Fruit fly (Drosophila melanogaster) whole organism, embryonic: ENCODE results near the gene Cyp1.

ENCODE experiments used
- BEAF-32 ChIP-seq: fragments of 200-800 bp; sonication (Bioruptor generic); optimal IDR thresholded peaks from 3 replicates; lab custom pipeline; 2017; ENCODE audit warnings: missing biosample characterization, missing genetic modification characterization, mild to moderate bottlenecking, moderate library complexity, missing genetic modification reagents
- CG10321 ChIP-seq: fragments of 200-800 bp; sonication (Bioruptor generic); IDR thresholded peaks from 2 replicates; pipeline ENCODE4 v1.3.6; 2022; ENCODE audit warnings: missing biosample characterization, missing genetic modification characterization
- CG12104 ChIP-seq: fragments of 200-800 bp; sonication (Bioruptor generic); optimal IDR thresholded peaks from 3 replicates; lab custom pipeline; 2016; ENCODE audit warnings: missing biosample characterization, missing genetic modification characterization
- CG12769 ChIP-seq: fragments of 200-800 bp; sonication (Bioruptor generic); optimal IDR thresholded peaks from 2 replicates; lab custom pipeline; 2019; ENCODE audit warnings: missing biosample characterization, mild to moderate bottlenecking, missing genetic modification characterization, moderate library complexity
- CG14441 ChIP-seq: fragments of 200-800 bp; sonication (Bioruptor generic); IDR thresholded peaks from 2 replicates; pipeline ENCODE4 v1.3.6; 2022; ENCODE audit warnings: missing biosample characterization, missing genetic modification characterization
- CG14710 ChIP-seq: fragments of 200-800 bp; sonication (Bioruptor generic); optimal IDR thresholded peaks from 3 replicates; lab custom pipeline; 2019; ENCODE audit warnings: missing biosample characterization, mild to moderate bottlenecking, missing genetic modification characterization, moderate library complexity
- CG14860 ChIP-seq: fragments of 200-800 bp; sonication (Bioruptor generic); IDR thresholded peaks from 3 replicates; pipeline ENCODE4 v1.3.6; 2022; ENCODE audit warnings: missing biosample characterization, missing genetic modification characterization; ENCODE audit not compliant: partially characterized antibody
- CG15073 ChIP-seq: fragments of 200-800 bp; sonication (Bioruptor generic); optimal IDR thresholded peaks from 2 replicates; lab custom pipeline; 2016; ENCODE audit warnings: missing biosample characterization, missing genetic modification characterization
- CG16815 ChIP-seq: fragments of 200-800 bp; sonication (Bioruptor generic); optimal IDR thresholded peaks from 3 replicates; lab custom pipeline; 2017; ENCODE audit warnings: missing biosample characterization, mild to moderate bottlenecking, missing genetic modification characterization
- CG17568 ChIP-seq: fragments of 200-800 bp; sonication (Bioruptor generic); optimal IDR thresholded peaks from 2 replicates; lab custom pipeline; 2018; ENCODE audit warnings: missing biosample characterization, mild to moderate bottlenecking, missing genetic modification characterization, moderate library complexity
- CG18011 ChIP-seq: fragments of 200-800 bp; sonication (Bioruptor generic); optimal IDR thresholded peaks from 2 replicates; lab custom pipeline; 2017; ENCODE audit warnings: missing biosample characterization, missing genetic modification characterization, mild to moderate bottlenecking, moderate library complexity, missing genotype
- CG2202 ChIP-seq: fragments of 200-800 bp; sonication (Bioruptor generic); optimal IDR thresholded peaks from 2 replicates; lab custom pipeline; 2018; ENCODE audit warnings: missing biosample characterization, mild to moderate bottlenecking, missing genetic modification characterization
- CG31365 ChIP-seq: fragments of 200-800 bp; sonication (Bioruptor generic); optimal IDR thresholded peaks from 2 replicates; lab custom pipeline; 2018; ENCODE audit warnings: missing biosample characterization, mild to moderate bottlenecking, missing genetic modification characterization
- CG33213 ChIP-seq: fragments of 200-800 bp; sonication (Bioruptor generic); optimal IDR thresholded peaks from 3 replicates; lab custom pipeline; 2016; ENCODE audit warnings: missing biosample characterization, missing genetic modification characterization
- CG4360 ChIP-seq: fragments of 200-800 bp; sonication (Bioruptor generic); IDR thresholded peaks from 2 replicates; pipeline ENCODE4 v1.3.6; 2022; ENCODE audit warnings: missing biosample characterization, missing genetic modification characterization
- CG4404 ChIP-seq: fragments of 200-800 bp; sonication (Bioruptor generic); IDR thresholded peaks from 2 replicates; pipeline ENCODE4 v1.3.6; 2022; ENCODE audit warnings: missing biosample characterization, missing genetic modification characterization
- CG4424 ChIP-seq: fragments of 200-800 bp; sonication (Bioruptor generic); optimal IDR thresholded peaks from 3 replicates; lab custom pipeline; 2016; ENCODE audit warnings: missing biosample characterization, missing genetic modification characterization
- CG8388 ChIP-seq: fragments of 200-800 bp; sonication (Bioruptor generic); optimal IDR thresholded peaks from 2 replicates; lab custom pipeline; 2019; ENCODE audit warnings: missing biosample characterization, mild to moderate bottlenecking, missing genetic modification characterization, moderate library complexity
- CG8765 ChIP-seq: fragments of 200-800 bp; sonication (Bioruptor generic); IDR thresholded peaks from 2 replicates; pipeline ENCODE4 v1.3.6; 2022; ENCODE audit warnings: missing biosample characterization, missing genetic modification characterization
- Camta ChIP-seq: fragments of 200-800 bp; sonication (Bioruptor generic); optimal IDR thresholded peaks from 2 replicates; lab custom pipeline; 2016; ENCODE audit warnings: missing biosample characterization, missing genetic modification characterization
- CoRest ChIP-seq: fragments of 200-800 bp; sonication (Bioruptor generic); optimal IDR thresholded peaks from 3 replicates; lab custom pipeline; 2018; ENCODE audit warnings: missing biosample characterization, mild to moderate bottlenecking, missing genetic modification characterization, moderate library complexity
- Dll ChIP-seq: fragments of 200-800 bp; sonication (Bioruptor generic); IDR thresholded peaks from 4 replicates; pipeline ENCODE4 v1.3.6; 2022; ENCODE audit warnings: missing biosample characterization, missing genetic modification characterization; ENCODE audit not compliant: partially characterized antibody
- ERR ChIP-seq: fragments of 200-800 bp; sonication (Bioruptor generic); optimal IDR thresholded peaks from 2 replicates; lab custom pipeline; 2016; ENCODE audit warnings: missing biosample characterization, missing genetic modification characterization
- Eip74EF ChIP-seq, 2 experiments: fragments of 200-800 bp in 1 of 2; fragments of >200 bp in 1 of 2; sonication (Bioruptor generic) in 1 of 2; optimal IDR thresholded peaks; 2 replicates each; lab custom pipeline; 2017 to 2019; ENCODE audit warnings: missing biosample characterization in 2 of 2, missing genetic modification characterization in 2 of 2, mild to moderate bottlenecking in 1 of 2, moderate library complexity in 1 of 2
- Ets65A ChIP-seq: fragments of 200-800 bp; sonication (Bioruptor generic); peaks from one replicate; lab custom pipeline; 2016; ENCODE audit warnings: missing biosample characterization, missing genetic modification characterization
- Fer2 ChIP-seq: fragments of 200-800 bp; sonication (Bioruptor generic); optimal IDR thresholded peaks from 2 replicates; lab custom pipeline; 2018; ENCODE audit warnings: missing biosample characterization, mild to moderate bottlenecking, missing genetic modification characterization, moderate library complexity
- HLH54F ChIP-seq: fragments of 200-800 bp; sonication (Bioruptor generic); optimal IDR thresholded peaks from 3 replicates; lab custom pipeline; 2016; ENCODE audit warnings: missing biosample characterization, missing genetic modification characterization
- Hmr ChIP-seq: fragments of 200-800 bp; sonication (Bioruptor generic); optimal IDR thresholded peaks from 3 replicates; lab custom pipeline; 2017; ENCODE audit warnings: mild to moderate bottlenecking, missing biosample characterization, missing genetic modification reagents, missing genetic modification characterization
- Meics ChIP-seq: fragments of 200-800 bp; sonication (Bioruptor generic); optimal IDR thresholded peaks from 2 replicates; lab custom pipeline; 2017; ENCODE audit warnings: missing biosample characterization, mild to moderate bottlenecking, missing genetic modification characterization
- Rfx ChIP-seq: fragments of 200-800 bp; sonication (Bioruptor generic); IDR thresholded peaks from 2 replicates; pipeline ENCODE4 v1.3.6; 2022; ENCODE audit warnings: missing biosample characterization, missing genetic modification characterization
- Rx ChIP-seq: fragments of 200-800 bp; sonication (Bioruptor generic); IDR thresholded peaks from 2 replicates; pipeline ENCODE4 v1.3.6; 2022; ENCODE audit warnings: missing biosample characterization, missing genetic modification characterization
- Sox102F ChIP-seq: fragments of 200-800 bp; sonication (Bioruptor generic); optimal IDR thresholded peaks from 2 replicates; lab custom pipeline; 2018; ENCODE audit warnings: missing biosample characterization, mild to moderate bottlenecking, missing genetic modification characterization, moderate library complexity
- Ssrp ChIP-seq: fragments of 200-800 bp; sonication (Bioruptor generic); optimal IDR thresholded peaks from 2 replicates; lab custom pipeline; 2018; ENCODE audit warnings: missing biosample characterization, mild to moderate bottlenecking, missing genetic modification characterization, moderate library complexity
- bab2 ChIP-seq: fragments of 200-800 bp; sonication (Bioruptor generic); optimal IDR thresholded peaks from 2 replicates; lab custom pipeline; 2016; ENCODE audit warnings: missing biosample characterization, missing genetic modification characterization
- bcd ChIP-seq: fragments of 200-800 bp; sonication (Bioruptor generic); optimal IDR thresholded peaks from 2 replicates; lab custom pipeline; 2017; ENCODE audit warnings: missing biosample characterization, mild to moderate bottlenecking, missing genetic modification characterization
- bsh ChIP-seq, 2 experiments: fragments of 200-800 bp; sonication (Bioruptor generic); optimal IDR thresholded peaks; 2 replicates each; lab custom pipeline; 2017 to 2018; ENCODE audit warnings: mild to moderate bottlenecking in 2 of 2, missing biosample characterization in 2 of 2, missing genetic modification characterization in 2 of 2, moderate library complexity in 1 of 2
- cato ChIP-seq: fragments of 200-800 bp; sonication (Bioruptor generic); optimal IDR thresholded peaks from 2 replicates; lab custom pipeline; 2016; ENCODE audit warnings: missing biosample characterization, missing genetic modification characterization, borderline replicate concordance
- caup ChIP-seq: fragments of 200-800 bp; sonication (Bioruptor generic); optimal IDR thresholded peaks from 3 replicates; lab custom pipeline; 2017; ENCODE audit warnings: missing biosample characterization, mild to moderate bottlenecking, missing genetic modification characterization, moderate library complexity; ENCODE audit not compliant: severe bottlenecking
- chm ChIP-seq: fragments of 200-800 bp; sonication (Bioruptor generic); IDR thresholded peaks from 2 replicates; pipeline ENCODE4 v1.3.6; 2022; ENCODE audit warnings: missing biosample characterization, missing genetic modification characterization
- corto ChIP-seq: fragments of 200-800 bp; sonication (Bioruptor generic); optimal IDR thresholded peaks from 2 replicates; lab custom pipeline; 2016; ENCODE audit warnings: missing biosample characterization, mild to moderate bottlenecking, missing genetic modification characterization, moderate library complexity
- da ChIP-seq: fragments of 200-800 bp; sonication (Bioruptor generic); optimal IDR thresholded peaks from 2 replicates; lab custom pipeline; 2016; ENCODE audit warnings: missing biosample characterization, missing genetic modification characterization
- gem ChIP-seq: fragments of 200-800 bp; sonication (Bioruptor generic); optimal IDR thresholded peaks from 2 replicates; lab custom pipeline; 2019; ENCODE audit warnings: missing biosample characterization, mild to moderate bottlenecking, missing genetic modification characterization, moderate library complexity
- gt ChIP-seq: fragments of 200-800 bp; sonication (Bioruptor generic); IDR thresholded peaks from 2 replicates; pipeline ENCODE4 v1.3.6; 2022; ENCODE audit warnings: missing biosample characterization, missing genetic modification characterization
- hb ChIP-seq: fragments of 200-800 bp; sonication (Bioruptor generic); IDR thresholded peaks from 3 replicates; pipeline ENCODE4 v1.3.6; 2022; ENCODE audit warnings: missing biosample characterization, missing genetic modification characterization; ENCODE audit not compliant: partially characterized antibody
- her ChIP-seq: fragments of 200-800 bp; sonication (Bioruptor generic); optimal IDR thresholded peaks from 2 replicates; lab custom pipeline; 2016; ENCODE audit warnings: missing biosample characterization, missing genetic modification characterization
- kay ChIP-seq: fragments of 200-800 bp; sonication (Bioruptor generic); optimal IDR thresholded peaks from 2 replicates; lab custom pipeline; 2016; ENCODE audit warnings: missing biosample characterization, missing genetic modification characterization
- klu ChIP-seq: fragments of 200-800 bp; sonication (Bioruptor generic); IDR thresholded peaks from 2 replicates; pipeline ENCODE4 v1.3.6; 2022; ENCODE audit warnings: missing biosample characterization, missing genetic modification characterization
- ttk ChIP-seq: fragments of 200-800 bp; sonication (Bioruptor generic); IDR thresholded peaks from 2 replicates; pipeline ENCODE4 v2.1.2; 2022; ENCODE audit warnings: missing biosample characterization, missing genetic modification characterization
- unc-4 ChIP-seq: fragments of 200-800 bp; sonication (Bioruptor generic); IDR thresholded peaks from 2 replicates; pipeline ENCODE4 v1.3.6; 2022; ENCODE audit warnings: missing biosample characterization, missing genetic modification characterization; ENCODE audit not compliant: partially characterized antibody
- vfl ChIP-seq: fragments of 200-800 bp; sonication (Bioruptor generic); optimal IDR thresholded peaks from 2 replicates; lab custom pipeline; 2016; ENCODE audit warnings: missing biosample characterization, missing genetic modification characterization

The Cyp1 gene

dm6 chrX:16270795-16271194 is 49.4 kb downstream of the Cyp1 start, which contains the start of gene Mfe2 (continued):
- peak; percentile 50; the same call in 3 of the 4 replicates for TF ChIP-seq Dll
- peak; percentile 65 for TF ChIP-seq caup (GFP tag; lab: Kevin White, UChicago)
- TF ChIP-seq Camta (GFP tag; lab: Kevin White, UChicago) = peak; percentile 53
- TF ChIP-seq ERR (GFP tag; lab: Kevin White, UChicago) = peak; percentile 57
- no peak for TF ChIP-seq corto
- no peak for TF ChIP-seq CG31365 (tag; lab: Kevin White, UChicago)
- TF ChIP-seq CG14441 = no peak
- peak; percentile 79 for TF ChIP-seq CG33213
- TF ChIP-seq Ets65A = peak; percentile 97
- peak; percentile 41 for TF ChIP-seq CoRest
- TF ChIP-seq unc-4 (GFP tag; lab: Robert Waterston, UW) = peak; percentile 47
- no peak for TF ChIP-seq CG18011 (GFP tag; lab: Kevin White, UChicago)
- peak; percentile 62 for TF ChIP-seq CG12769 (tag; lab: Kevin White, UChicago)
- 0 out of 2 replicates have a peak, but pooled peaks have one; percentile 26 for TF ChIP-seq CG10321 (GFP tag; lab: Robert Waterston, UW)
- TF ChIP-seq CG15073 = no peak
- TF ChIP-seq klu (GFP tag; lab: Robert Waterston, UW) = no peak
- TF ChIP-seq bsh (GFP tag; optimal IDR thresholded peaks at IDR 0.05; lab: Kevin White, UChicago) = peak; percentile 20 to 60
- TF ChIP-seq CG8388 (GFP tag; lab: Kevin White, UChicago) = no peak
- TF ChIP-seq CG4360 = no peak
- TF ChIP-seq CG12104 (GFP tag; lab: Kevin White, UChicago) = no peak
- peak; percentile 82 for TF ChIP-seq Rfx (GFP tag; lab: Robert Waterston, UW)
- TF ChIP-seq bcd (GFP tag; lab: Kevin White, UChicago) = peak; percentile 58
- TF ChIP-seq Rx = no peak
- TF ChIP-seq kay (GFP tag; lab: Kevin White, UChicago) = peak; percentile 39
- peak; percentile 25 for TF ChIP-seq Meics (GFP tag; lab: Kevin White, UChicago)
- no peak for TF ChIP-seq CG4404
- TF ChIP-seq chm (GFP tag; lab: Robert Waterston, UW) = no peak
- TF ChIP-seq CG14710 (tag; lab: Kevin White, UChicago) = peak; percentile 72
- 0 out of 2 replicates have a peak, but pooled peaks have one; percentile 6 for TF ChIP-seq CG8765 (GFP tag; lab: Robert Waterston, UW)
- peak; percentile 33 for TF ChIP-seq vfl (GFP tag; lab: Kevin White, UChicago)
- no peak for TF ChIP-seq da
- TF ChIP-seq Fer2 (tag; lab: Kevin White, UChicago) = no peak
- TF ChIP-seq CG4424 = peak; percentile 33
- TF ChIP-seq CG16815 (GFP tag; lab: Kevin White, UChicago) = peak; percentile 26
- TF ChIP-seq Hmr (GFP tag; lab: Kevin White, UChicago) = peak; percentile 84
- no peak for TF ChIP-seq gem (tag; lab: Kevin White, UChicago)
- TF ChIP-seq Eip74EF (GFP tag; optimal IDR thresholded peaks at IDR 0.05; lab: Kevin White, UChicago) = no peak
- TF ChIP-seq bab2 = peak; percentile 29
- no peak for TF ChIP-seq CG2202 (tag; lab: Kevin White, UChicago)
- no peak for TF ChIP-seq ttk (GFP tag; lab: Robert Waterston, UW)
- no peak for TF ChIP-seq hb (GFP tag; lab: Robert Waterston, UW)
- no peak for TF ChIP-seq CG17568
- peak; percentile 74 for TF ChIP-seq HLH54F (GFP tag; lab: Kevin White, UChicago)
- no peak for TF ChIP-seq CG14860
- TF ChIP-seq Sox102F (GFP tag; lab: Kevin White, UChicago) = no peak
- peak; percentile 70 for TF ChIP-seq her (GFP tag; lab: Kevin White, UChicago)
- no peak for TF ChIP-seq cato (GFP tag; lab: Kevin White, UChicago)
- no peak for TF ChIP-seq gt (GFP tag; lab: Robert Waterston, UW)
- TF ChIP-seq Ssrp (tag; lab: Kevin White, UChicago) = no peak
- TF ChIP-seq BEAF-32 (GFP tag; lab: Kevin White, UChicago) = peak; percentile 60
